Fruit fly (Drosophila melanogaster): ENCODE measurements around the gene Orct.

The Orct gene

dm6 chr3R:24270034-24270433, 6.0 kb upstream of the Orct start:
- TF ChIP-seq CG6163 (GFP tag; IDR thresholded peaks at IDR 0.05) (no peak), fkh (GFP tag; optimal IDR thresholded peaks at IDR 0.05) (peak; percentile 80), CG10669 (GFP tag; optimal IDR thresholded peaks at IDR 0.05) (no peak), Blimp-1 (GFP tag; optimal IDR thresholded peaks at IDR 0.05) (no peak), ss (GFP tag; optimal IDR thresholded peaks at IDR 0.05) (peak in 1 of 2 experiments; percentile 27), CG8119 (GFP tag; IDR thresholded peaks at IDR 0.05) (no peak)

dm6 chr3R:24270578-24270977, 5.5 kb upstream of the Orct start:
- TF ChIP-seq CG32006 (GFP tag; optimal IDR thresholded peaks at IDR 0.05) (no peak), Smox (GFP tag; optimal IDR thresholded peaks at IDR 0.05) (no peak), fd59A (GFP tag; optimal IDR thresholded peaks at IDR 0.05) (no peak), dsx (GFP tag; optimal IDR thresholded peaks at IDR 0.05; ENCODE audit: poor library complexity, severe bottlenecking) (no peak), pdm3 (GFP tag; optimal IDR thresholded peaks at IDR 0.05) (no peak), CG10669 (GFP tag; optimal IDR thresholded peaks at IDR 0.05) (no peak), CG10631 (GFP tag; optimal IDR thresholded peaks at IDR 0.05) (no peak), fd85E (GFP tag; optimal IDR thresholded peaks at IDR 0.05) (no peak), CG8632 (GFP tag; optimal IDR thresholded peaks at IDR 0.05) (no peak), cyc (GFP tag; optimal IDR thresholded peaks at IDR 0.05) (no peak), Eip78C (GFP tag) (no peak), CG16779 (tag; optimal IDR thresholded peaks at IDR 0.05) (no peak), lz (GFP tag; optimal IDR thresholded peaks at IDR 0.05) (no peak), Sox102F (GFP tag; optimal IDR thresholded peaks at IDR 0.05) (no peak), CG6792 (GFP tag; optimal IDR thresholded peaks at IDR 0.05) (no peak), achi (GFP tag; optimal IDR thresholded peaks at IDR 0.05) (no peak)

- TF ChIP-seq Gug (GFP tag; IDR thresholded peaks at IDR 0.05) (no peak), CG8119 (GFP tag; IDR thresholded peaks at IDR 0.05) (peak; percentile 26; the same call in 1 of the 3 replicates), CG34406 (GFP tag; optimal IDR thresholded peaks at IDR 0.05) (no peak), eg (GFP tag; IDR thresholded peaks at IDR 0.05) (peak; percentile 24; the same call in 1 of the 3 replicates), Hr39 (GFP tag; optimal IDR thresholded peaks at IDR 0.05) (no peak), CG3919 (GFP tag; optimal IDR thresholded peaks at IDR 0.05) (peak; percentile 21), CG8319 (GFP tag; optimal IDR thresholded peaks at IDR 0.05) (no peak), dac (GFP tag; optimal IDR thresholded peaks at IDR 0.05) (no peak), CG6792 (GFP tag; optimal IDR thresholded peaks at IDR 0.05) (no peak), CG8632 (GFP tag; optimal IDR thresholded peaks at IDR 0.05) (no peak), CG3032 (tag; optimal IDR thresholded peaks at IDR 0.05) (peak; percentile 11), Eip93F (GFP tag; optimal IDR thresholded peaks at IDR 0.05) (no peak), lz (GFP tag; optimal IDR thresholded peaks at IDR 0.05) (no peak), CG6808 (GFP tag; optimal IDR thresholded peaks at IDR 0.05) (no peak), CG10631 (GFP tag; optimal IDR thresholded peaks at IDR 0.05) (no peak), net (GFP tag; optimal IDR thresholded peaks at IDR 0.05) (no peak), CG15336 (GFP tag; IDR thresholded peaks at IDR 0.05) (peak; percentile 42; the same call in 1 of the 2 replicates), vri (GFP tag; optimal IDR thresholded peaks at IDR 0.05) (no peak), Eip78C (GFP tag) (peak; percentile 81), CG9139 (GFP tag; optimal IDR thresholded peaks at IDR 0.05) (peak; percentile 15), spab (GFP tag; optimal IDR thresholded peaks at IDR 0.05) (no peak), ss (GFP tag; optimal IDR thresholded peaks at IDR 0.05) (peak; percentile 26 to 39), Hr4 (GFP tag; optimal IDR thresholded peaks at IDR 0.05) (no peak), OdsH (GFP tag; optimal IDR thresholded peaks at IDR 0.05) (no peak), cyc (GFP tag; optimal IDR thresholded peaks at IDR 0.05) (no peak), Blimp-1 (GFP tag; optimal IDR thresholded peaks at IDR 0.05) (no peak), Hr38 (GFP tag; optimal IDR thresholded peaks at IDR 0.05) (no peak), achi (GFP tag; optimal IDR thresholded peaks at IDR 0.05) (no peak), Lpt (GFP tag; optimal IDR thresholded peaks at IDR 0.05) (no peak), CG11902 (GFP tag; optimal IDR thresholded peaks at IDR 0.05) (no peak), Smox (GFP tag; optimal IDR thresholded peaks at IDR 0.05) (no peak), pdm3 (GFP tag; optimal IDR thresholded peaks at IDR 0.05) (no peak), svp (GFP tag) (no peak), Met (GFP tag; optimal IDR thresholded peaks at IDR 0.05) (no peak), Ets96B (tag; optimal IDR thresholded peaks at IDR 0.05) (peak; percentile 1), CG11762 (GFP tag; optimal IDR thresholded peaks at IDR 0.05; ENCODE audit: insufficient read depth) (no peak), fd59A (GFP tag; optimal IDR thresholded peaks at IDR 0.05) (no peak), CG31627 (GFP tag; optimal IDR thresholded peaks at IDR 0.05) (no peak), topi (GFP tag; optimal IDR thresholded peaks at IDR 0.05) (no peak), dsx (GFP tag; optimal IDR thresholded peaks at IDR 0.05; ENCODE audit: poor library complexity, severe bottlenecking) (peak; percentile 42)
Observed at dm6 chr3R:24271071-24271470, 5.0 kb upstream of the Orct start, which contains the start of gene jar. jar (minus strand) TSS chr3R:24271233.

All from whole organism, prepupa.